Fruit fly (Drosophila melanogaster): ENCODE results near the gene Srx.
A peak's percentile ranks its signal among the peaks of the same experiment; 100 is the strongest.

Gene Srx

dm6 chrX:17830644-17831043, 26.1 kb upstream of the Srx start, which contains the start of gene CG6398 (continued):
- no peak for TF ChIP-seq CG13424 (tag; optimal IDR thresholded peaks at IDR 0.05)
- TF ChIP-seq insv (GFP tag; optimal IDR thresholded peaks at IDR 0.05) = no peak
- TF ChIP-seq CG3065 (GFP tag; optimal IDR thresholded peaks at IDR 0.05) = no peak
- no peak for TF ChIP-seq lbe (GFP tag; optimal IDR thresholded peaks at IDR 0.05)
- peak; percentile 10 for TF ChIP-seq sens (GFP tag)
- TF ChIP-seq abd-A (tag; optimal IDR thresholded peaks at IDR 0.05) = no peak
- no peak for TF ChIP-seq GATAe (GFP tag; conservative IDR thresholded peaks at IDR 0.05)
- TF ChIP-seq ash1 (GFP tag; optimal IDR thresholded peaks at IDR 0.05) = peak; percentile 11
- no peak for TF ChIP-seq Atf3 (GFP tag; optimal IDR thresholded peaks at IDR 0.05)
- no peak for TF ChIP-seq CG6765 (GFP tag; optimal IDR thresholded peaks at IDR 0.05)
- no peak for TF ChIP-seq CG33213 (GFP tag; optimal IDR thresholded peaks at IDR 0.05)
- no peak for TF ChIP-seq cas (GFP tag; IDR thresholded peaks at IDR 0.05)
- TF ChIP-seq CG17912 (GFP tag; optimal IDR thresholded peaks at IDR 0.05) = no peak
- TF ChIP-seq CG4617 (GFP tag; optimal IDR thresholded peaks at IDR 0.05; ENCODE audit: borderline replicate concordance) = no peak
- no peak for TF ChIP-seq trh (GFP tag; optimal IDR thresholded peaks at IDR 0.05)
- no peak for TF ChIP-seq klu (GFP tag; IDR thresholded peaks at IDR 0.05)
- no peak for TF ChIP-seq vfl (GFP tag; optimal IDR thresholded peaks at IDR 0.05)
- peak; percentile 80 for TF ChIP-seq crol (GFP tag; IDR thresholded peaks at IDR 0.05)
- no peak for TF ChIP-seq H15 (GFP tag; IDR thresholded peaks at IDR 0.05)
- no peak for TF ChIP-seq CG18619 (GFP tag; optimal IDR thresholded peaks at IDR 0.05)
- TF ChIP-seq CG10462 (GFP tag; optimal IDR thresholded peaks at IDR 0.05) = no peak
- no peak for TF ChIP-seq CG9932 (GFP tag; IDR thresholded peaks at IDR 0.05)
- TF ChIP-seq al (GFP tag; IDR thresholded peaks at IDR 0.05) = no peak
- no peak for TF ChIP-seq CG8281 (tag; optimal IDR thresholded peaks at IDR 0.05)
- no peak for TF ChIP-seq gsb-n (tag; optimal IDR thresholded peaks at IDR 0.05)
- TF ChIP-seq Ssrp (tag; optimal IDR thresholded peaks at IDR 0.05) = no peak
- peak; percentile 92 for TF ChIP-seq z (GFP tag; IDR thresholded peaks at IDR 0.05)
- peak; percentile 48 for TF ChIP-seq sd (tag; optimal IDR thresholded peaks at IDR 0.05)
- TF ChIP-seq unc-4 (GFP tag; IDR thresholded peaks at IDR 0.05; ENCODE audit: partially characterized antibody) = 0 out of 2 replicates have a peak, but pooled peaks have one; percentile 23
- no peak for TF ChIP-seq lov (optimal IDR thresholded peaks at IDR 0.05)
- TF ChIP-seq lov (GFP tag; IDR thresholded peaks at IDR 0.05) = no peak
- TF ChIP-seq NK7.1 (GFP tag; optimal IDR thresholded peaks at IDR 0.05) = no peak
- no peak for TF ChIP-seq bigmax (GFP tag; optimal IDR thresholded peaks at IDR 0.05)
- TF ChIP-seq trem (tag; optimal IDR thresholded peaks at IDR 0.05) = no peak
- no peak for TF ChIP-seq zf30C (GFP tag; optimal IDR thresholded peaks at IDR 0.05)
- TF ChIP-seq lilli (GFP tag; optimal IDR thresholded peaks at IDR 0.05) = no peak
- no peak for TF ChIP-seq Hmx (GFP tag; optimal IDR thresholded peaks at IDR 0.05)
- no peak for TF ChIP-seq MESR4 (GFP tag; optimal IDR thresholded peaks at IDR 0.05)
- peak; percentile 65 for TF ChIP-seq Adf1 (GFP tag; IDR thresholded peaks at IDR 0.05)
- TF ChIP-seq Dref (GFP tag; IDR thresholded peaks at IDR 0.05) = no peak
- no peak for TF ChIP-seq danr (GFP tag; IDR thresholded peaks at IDR 0.05)
- TF ChIP-seq ci (GFP tag; IDR thresholded peaks at IDR 0.05) = peak; percentile 36; the same call in 1 of the 3 replicates
- TF ChIP-seq slbo (GFP tag; IDR thresholded peaks at IDR 0.05) = no peak
- no peak for TF ChIP-seq Oaz (GFP tag; IDR thresholded peaks at IDR 0.05)
- TF ChIP-seq Hsf (GFP tag; optimal IDR thresholded peaks at IDR 0.05) = no peak
- TF ChIP-seq CG8388 (GFP tag; optimal IDR thresholded peaks at IDR 0.05) = no peak
- no peak for TF ChIP-seq CG15073 (GFP tag; optimal IDR thresholded peaks at IDR 0.05)
- peak; percentile 21 for TF ChIP-seq sqz (GFP tag; optimal IDR thresholded peaks at IDR 0.05)
- no peak for TF ChIP-seq CG1529 (GFP tag; optimal IDR thresholded peaks at IDR 0.05)
- peak; percentile 51 for TF ChIP-seq CG4360 (GFP tag; IDR thresholded peaks at IDR 0.05)
- no peak for TF ChIP-seq dan (GFP tag; IDR thresholded peaks at IDR 0.05)
